Worm (Caenorhabditis elegans) whole organism, mixed stage, embryonic: ENCODE measurements around the gene lec-10.

ENCODE experiments used
- ces-1 ChIP-seq: fragments of 150-350 bp; optimal IDR thresholded peaks from 2 replicates; lab custom pipeline; 2014; ENCODE audit warnings: missing biosample characterization, missing genetic modification reagents, missing genetic modification characterization
- elt-1 ChIP-seq: sonication (generic microtip); optimal IDR thresholded peaks from 2 replicates; lab custom pipeline; 2017; ENCODE audit warnings: missing genetic modification characterization, mild to moderate bottlenecking, missing compliant biosample characterization, antibody characterized with exemption, moderate library complexity, borderline replicate concordance; ENCODE audit not compliant: insufficient read depth
- lin-32 ChIP-seq: fragments of 200-800 bp; sonication (Bioruptor generic); optimal IDR thresholded peaks from 2 replicates; lab custom pipeline; 2018; ENCODE audit warnings: mild to moderate bottlenecking, missing genetic modification characterization, missing compliant biosample characterization
- lsy-2 ChIP-seq: fragments of 150-350 bp; optimal IDR thresholded peaks from 2 replicates; lab custom pipeline; 2014; ENCODE audit warnings: missing biosample characterization, missing genetic modification characterization
- nhr-237 ChIP-seq: fragments of 150-350 bp; optimal IDR thresholded peaks from 2 replicates; lab custom pipeline; 2014; ENCODE audit warnings: missing biosample characterization, missing genetic modification characterization
- nhr-28 ChIP-seq: fragments of 150-350 bp; optimal IDR thresholded peaks from 2 replicates; lab custom pipeline; 2014; ENCODE audit warnings: missing biosample characterization, missing genetic modification characterization
- nhr-76 ChIP-seq: sonication (generic microtip); optimal IDR thresholded peaks from 2 replicates; lab custom pipeline; 2017; ENCODE audit warnings: missing biosample characterization, missing genetic modification characterization
- pha-4 ChIP-seq: fragments of 150-350 bp; optimal IDR thresholded peaks from 2 replicates; lab custom pipeline; 2018; ENCODE audit warnings: missing biosample characterization, missing genetic modification reagents, missing genetic modification characterization
- snpc-4 ChIP-seq: fragments of 150-350 bp; optimal IDR thresholded peaks from 2 replicates; lab custom pipeline; 2014; ENCODE audit warnings: missing biosample characterization, missing genetic modification characterization
- sptf-1 ChIP-seq: sonication (generic microtip); optimal IDR thresholded peaks from 2 replicates; lab custom pipeline; 2017; ENCODE audit warnings: mild to moderate bottlenecking, missing genetic modification characterization, moderate library complexity, missing compliant biosample characterization
- unc-120 ChIP-seq: sonication (generic microtip); optimal IDR thresholded peaks from 2 replicates; lab custom pipeline; 2017; ENCODE audit warnings: missing genetic modification characterization, missing compliant biosample characterization; ENCODE audit not compliant: poor library complexity, severe bottlenecking
- unc-39 ChIP-seq: fragments of 150-350 bp; optimal IDR thresholded peaks from 2 replicates; lab custom pipeline; 2014; ENCODE audit warnings: missing biosample characterization, missing genetic modification characterization
- unc-62 ChIP-seq: fragments of 150-350 bp; optimal IDR thresholded peaks from 2 replicates; lab custom pipeline; 2014; ENCODE audit warnings: missing biosample characterization, missing genetic modification reagents, missing genetic modification characterization
- ztf-11 ChIP-seq: fragments of 150-350 bp; optimal IDR thresholded peaks from 2 replicates; lab custom pipeline; 2014; ENCODE audit warnings: missing biosample characterization, missing genetic modification characterization

DNA sequence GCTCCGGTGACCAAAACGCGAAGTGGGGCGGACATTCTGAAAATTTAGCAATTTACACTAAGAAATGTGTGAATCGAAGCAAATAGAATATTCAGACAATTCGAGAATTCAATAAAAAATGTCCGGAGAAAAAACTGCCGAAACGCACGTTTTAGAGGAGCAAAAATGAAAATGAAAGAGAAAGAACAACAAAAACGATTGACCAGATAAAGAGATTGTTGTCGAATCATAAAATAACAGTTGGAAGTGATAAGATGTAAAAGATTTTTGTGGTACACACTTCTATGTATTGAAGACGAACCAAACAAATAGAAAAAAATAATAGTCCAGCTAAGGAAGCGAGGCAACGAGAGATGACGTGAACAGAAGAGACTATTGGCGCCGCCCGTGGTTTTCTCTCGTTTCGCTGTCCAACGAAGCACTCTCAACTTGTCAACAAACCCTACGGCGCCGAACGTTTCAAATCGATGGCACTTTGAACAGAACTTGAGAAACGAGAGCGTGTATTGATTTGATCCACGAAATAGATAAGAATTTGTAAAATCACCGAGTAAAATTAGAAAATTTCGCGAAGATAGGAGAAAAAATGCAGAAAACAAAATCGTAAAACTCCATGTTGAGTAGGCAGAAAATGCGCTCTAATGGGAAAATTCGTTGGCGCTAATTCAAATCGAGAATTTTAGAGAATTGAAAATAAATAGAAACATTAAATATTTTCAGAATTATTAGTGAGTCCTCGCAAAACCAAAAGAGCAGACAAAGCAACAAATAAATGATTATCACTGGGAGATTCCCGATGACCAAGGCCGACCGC, 27.8 kb upstream of the lec-10 start, which contains the start of gene mdh-1:
- TF ChIP-seq elt-1 (tag; lab: Kevin White, UChicago) (no peak), nhr-237 (tag; lab: Kevin White, UChicago) (no peak), unc-39 (no peak), snpc-4 (tag; lab: Kevin White, UChicago) (no peak), pha-4 (tag; lab: Kevin White, UChicago) (no peak), unc-62 (GFP tag; lab: Kevin White, UChicago) (no peak), lsy-2 (tag; lab: Kevin White, UChicago) (no peak), nhr-28 (tag; lab: Kevin White, UChicago) (no peak), ztf-11 (tag; lab: Kevin White, UChicago) (no peak), nhr-76 (tag; lab: Kevin White, UChicago) (no peak), sptf-1 (tag; lab: Kevin White, UChicago) (no peak), ces-1 (GFP tag; lab: Kevin White, UChicago) (no peak), lin-32 (GFP tag; lab: Kevin White, UChicago) (no peak), unc-120 (tag; lab: Kevin White, UChicago) (no peak)
